Worm (Caenorhabditis elegans) whole organism, L1 larva: ENCODE data around the gene Y41D4A.7.
A peak's percentile ranks its signal among the peaks of the same experiment; 100 is the strongest.

Experiments
- C04F5.9 ChIP-seq: sonication (generic microtip); optimal IDR thresholded peaks from 2 replicates; lab custom pipeline; 2016; ENCODE audit warnings: missing genetic modification characterization, missing compliant biosample characterization
- C34B4.2 ChIP-seq: sonication (generic microtip); optimal IDR thresholded peaks from 2 replicates; lab custom pipeline; 2017; ENCODE audit warnings: mild to moderate bottlenecking, missing genetic modification characterization, missing compliant biosample characterization
- F16B12.6 ChIP-seq: fragments of 150-350 bp; optimal IDR thresholded peaks from 2 replicates; lab custom pipeline; 2014; ENCODE audit warnings: missing biosample characterization, missing genetic modification characterization
- aha-1 ChIP-seq: fragments of 150-350 bp; optimal IDR thresholded peaks from 2 replicates; lab custom pipeline; 2014; ENCODE audit warnings: missing biosample characterization, missing genetic modification characterization
- aly-2 ChIP-seq: fragments of 150-350 bp; optimal IDR thresholded peaks from 2 replicates; lab custom pipeline; 2014; ENCODE audit warnings: missing biosample characterization, missing genetic modification characterization
- ama-1 ChIP-seq: fragments of 150-350 bp; optimal IDR thresholded peaks from 2 replicates; lab custom pipeline; 2014
- blmp-1 ChIP-seq: fragments of 150-350 bp; optimal IDR thresholded peaks from 2 replicates; lab custom pipeline; 2014; ENCODE audit warnings: missing biosample characterization, missing genetic modification characterization
- ceh-88 ChIP-seq: fragments of 200-800 bp; sonication (Bioruptor generic); IDR thresholded peaks from 2 replicates; pipeline ENCODE4 v1.3.6; 2022; ENCODE audit warnings: missing genetic modification characterization, missing compliant biosample characterization
- ceh-90 ChIP-seq: sonication (generic microtip); optimal IDR thresholded peaks from 2 replicates; lab custom pipeline; 2016; ENCODE audit warnings: missing genetic modification characterization, missing compliant biosample characterization
- dpl-1 ChIP-seq, 3 experiments: fragments of 150-350 bp in 2 of 3; sonication (generic microtip) in 1 of 3; optimal IDR thresholded peaks; 2 replicates each; lab custom pipeline; 2014 to 2017; ENCODE audit warnings: missing biosample characterization in 3 of 3, missing genetic modification characterization in 3 of 3, missing genetic modification reagents in 3 of 3
- efl-3 ChIP-seq: fragments of 200-800 bp; sonication (Bioruptor generic); optimal IDR thresholded peaks from 2 replicates; lab custom pipeline; 2018; ENCODE audit warnings: mild to moderate bottlenecking, missing genetic modification characterization, missing compliant biosample characterization
- egl-27 ChIP-seq, 2 experiments: fragments of 150-350 bp in 1 of 2; sonication (generic microtip); optimal IDR thresholded peaks; 3 replicates each; lab custom pipeline; 2017 to 2018; ENCODE audit warnings: missing biosample characterization in 2 of 2, missing genetic modification characterization in 2 of 2, missing genetic modification reagents in 2 of 2
- elt-2 ChIP-seq: sonication (generic microtip); optimal IDR thresholded peaks from 2 replicates; lab custom pipeline; 2016; ENCODE audit warnings: missing genetic modification characterization, mild to moderate bottlenecking, inconsistent platforms, missing compliant biosample characterization, missing genetic modification reagents
- elt-3 ChIP-seq, 6 experiments: fragments of 150-350 bp in 1 of 6; sonication (generic microtip); optimal IDR thresholded peaks; 2 replicates each; lab custom pipeline; 2017 to 2018; ENCODE audit warnings: missing biosample characterization in 6 of 6, missing genetic modification characterization in 6 of 6, inconsistent platforms in 1 of 6
- fkh-4 ChIP-seq: sonication (generic microtip); optimal IDR thresholded peaks from 2 replicates; lab custom pipeline; 2016; ENCODE audit warnings: missing compliant biosample characterization, missing genetic modification characterization, borderline replicate concordance
- fkh-8 ChIP-seq: sonication (generic microtip); optimal IDR thresholded peaks from 2 replicates; lab custom pipeline; 2016; ENCODE audit warnings: mild to moderate bottlenecking, missing genetic modification characterization, missing compliant biosample characterization
- grh-1 ChIP-seq: fragments of 200-800 bp; sonication (Bioruptor generic); IDR thresholded peaks from 2 replicates; pipeline ENCODE4 v1.3.6; 2022; ENCODE audit warnings: missing genetic modification reagents, missing genetic modification characterization, missing compliant biosample characterization
- hlh-4 ChIP-seq: sonication (generic microtip); optimal IDR thresholded peaks from 2 replicates; lab custom pipeline; 2016; ENCODE audit warnings: mild to moderate bottlenecking, missing genetic modification characterization, missing compliant biosample characterization
- hpl-2 ChIP-seq: fragments of 150-350 bp; optimal IDR thresholded peaks from 2 replicates; lab custom pipeline; 2014; ENCODE audit warnings: missing biosample characterization, missing genetic modification reagents, missing genetic modification characterization
- irx-1 ChIP-seq: sonication (generic microtip); optimal IDR thresholded peaks from 2 replicates; lab custom pipeline; 2016; ENCODE audit warnings: missing genetic modification characterization, missing compliant biosample characterization
- isw-1 ChIP-seq: fragments of 200-800 bp; sonication (Bioruptor generic); IDR thresholded peaks from 2 replicates; pipeline ENCODE4 v1.3.6; 2022; ENCODE audit warnings: missing genetic modification characterization, missing compliant biosample characterization
- jun-1 ChIP-seq: fragments of 150-350 bp; optimal IDR thresholded peaks from 2 replicates; lab custom pipeline; 2014; ENCODE audit warnings: missing biosample characterization, missing genetic modification reagents, missing genetic modification characterization
- lin-14 ChIP-seq: fragments of 200-800 bp; sonication (Bioruptor generic); optimal IDR thresholded peaks from 2 replicates; lab custom pipeline; 2018; ENCODE audit warnings: mild to moderate bottlenecking, missing genetic modification characterization, moderate library complexity, missing compliant biosample characterization
- lin-15B ChIP-seq: fragments of 150-350 bp; sonication (generic microtip); optimal IDR thresholded peaks from 3 replicates; lab custom pipeline; 2014; ENCODE audit warnings: missing biosample characterization, missing genetic modification characterization
- lin-35 ChIP-seq, 2 experiments: fragments of 150-350 bp; optimal IDR thresholded peaks; 2 replicates each; lab custom pipeline; 2014; ENCODE audit warnings: missing biosample characterization in 2 of 2, missing genetic modification characterization in 2 of 2, missing genetic modification reagents in 2 of 2
- lin-39 ChIP-seq: fragments of 150-350 bp; optimal IDR thresholded peaks from 2 replicates; lab custom pipeline; 2014; ENCODE audit warnings: missing biosample characterization, missing genetic modification reagents, missing genetic modification characterization
- lir-3 ChIP-seq: sonication (generic microtip); optimal IDR thresholded peaks from 2 replicates; lab custom pipeline; 2016; ENCODE audit warnings: mild to moderate bottlenecking, missing genetic modification characterization, moderate library complexity, missing compliant biosample characterization; ENCODE audit not compliant: poor library complexity
- mep-1 ChIP-seq: fragments of 150-350 bp; optimal IDR thresholded peaks from 2 replicates; lab custom pipeline; 2014; ENCODE audit warnings: missing biosample characterization, missing genetic modification characterization
- nhr-12 ChIP-seq: sonication (generic microtip); optimal IDR thresholded peaks from 2 replicates; lab custom pipeline; 2017; ENCODE audit warnings: missing biosample characterization, missing genetic modification characterization
- nhr-20 ChIP-seq: sonication (generic microtip); optimal IDR thresholded peaks from 2 replicates; lab custom pipeline; 2016; ENCODE audit warnings: mild to moderate bottlenecking, missing genetic modification characterization, missing compliant biosample characterization
- nhr-28 ChIP-seq: fragments of 150-350 bp; optimal IDR thresholded peaks from 2 replicates; lab custom pipeline; 2014; ENCODE audit warnings: missing biosample characterization, missing genetic modification characterization
- nhr-47 ChIP-seq: sonication (generic microtip); optimal IDR thresholded peaks from 2 replicates; lab custom pipeline; 2016; ENCODE audit warnings: mild to moderate bottlenecking, missing genetic modification characterization, moderate library complexity, missing compliant biosample characterization
- nhr-71 ChIP-seq: sonication (generic microtip); optimal IDR thresholded peaks from 2 replicates; lab custom pipeline; 2016; ENCODE audit warnings: mild to moderate bottlenecking, missing genetic modification characterization, moderate library complexity, missing compliant biosample characterization
- nhr-76 ChIP-seq: sonication (generic microtip); optimal IDR thresholded peaks from 2 replicates; lab custom pipeline; 2017; ENCODE audit warnings: missing biosample characterization, missing genetic modification characterization
- nhr-77 ChIP-seq: fragments of 150-350 bp; optimal IDR thresholded peaks from 2 replicates; lab custom pipeline; 2014; ENCODE audit warnings: missing biosample characterization, missing genetic modification characterization
- nhr-85 ChIP-seq: sonication (generic microtip); peaks from one replicate; lab custom pipeline; 2016; ENCODE audit warnings: missing genetic modification characterization, inconsistent platforms, missing compliant biosample characterization
- pag-3 ChIP-seq: sonication (generic microtip); optimal IDR thresholded peaks from 2 replicates; lab custom pipeline; 2017; ENCODE audit warnings: missing genetic modification characterization, mild to moderate bottlenecking, missing compliant biosample characterization, antibody characterized with exemption, borderline replicate concordance; ENCODE audit not compliant: insufficient read depth
- pax-3 ChIP-seq: fragments of 200-800 bp; sonication (Bioruptor generic); optimal IDR thresholded peaks from 2 replicates; lab custom pipeline; 2018; ENCODE audit warnings: mild to moderate bottlenecking, missing genetic modification characterization, moderate library complexity, missing compliant biosample characterization
- pqm-1 ChIP-seq: sonication (generic microtip); optimal IDR thresholded peaks from 3 replicates; lab custom pipeline; 2017; ENCODE audit warnings: missing biosample characterization, missing genetic modification characterization
- rnt-1 ChIP-seq: sonication (generic microtip); optimal IDR thresholded peaks from 2 replicates; lab custom pipeline; 2016; ENCODE audit warnings: mild to moderate bottlenecking, missing genetic modification characterization, moderate library complexity, missing compliant biosample characterization
- sptf-1 ChIP-seq: fragments of 150-350 bp; optimal IDR thresholded peaks from 2 replicates; lab custom pipeline; 2014; ENCODE audit warnings: missing biosample characterization, missing genetic modification characterization
- sup-37 ChIP-seq: fragments of 200-800 bp; sonication (Bioruptor generic); optimal IDR thresholded peaks from 2 replicates; lab custom pipeline; 2018; ENCODE audit warnings: mild to moderate bottlenecking, missing genetic modification characterization, missing compliant biosample characterization
- tbx-2 ChIP-seq: sonication (generic microtip); optimal IDR thresholded peaks from 2 replicates; lab custom pipeline; 2016; ENCODE audit warnings: missing genetic modification characterization, missing compliant biosample characterization
- unc-130 ChIP-seq: fragments of 150-350 bp; optimal IDR thresholded peaks from 2 replicates; lab custom pipeline; 2017; ENCODE audit warnings: missing biosample characterization, missing genetic modification characterization, inconsistent platforms
- unc-30 ChIP-seq: sonication (generic microtip); optimal IDR thresholded peaks from 2 replicates; lab custom pipeline; 2017; ENCODE audit warnings: missing biosample characterization, missing genetic modification characterization
- unc-62 ChIP-seq: fragments of 150-350 bp; optimal IDR thresholded peaks from 2 replicates; lab custom pipeline; 2014; ENCODE audit warnings: missing biosample characterization, missing genetic modification reagents, missing genetic modification characterization
- vab-15 ChIP-seq: sonication (generic microtip); optimal IDR thresholded peaks from 2 replicates; lab custom pipeline; 2017; ENCODE audit warnings: missing genotype, mild to moderate bottlenecking, missing genetic modification characterization, missing compliant biosample characterization
- xbp-1 ChIP-seq: sonication (generic microtip); optimal IDR thresholded peaks from 2 replicates; lab custom pipeline; 2016; ENCODE audit warnings: missing genetic modification characterization, missing compliant biosample characterization
- zag-1 ChIP-seq: fragments of 150-350 bp; optimal IDR thresholded peaks from 2 replicates; lab custom pipeline; 2014; ENCODE audit warnings: missing biosample characterization, missing genetic modification characterization
- zip-4 ChIP-seq: fragments of 200-800 bp; sonication (Bioruptor generic); optimal IDR thresholded peaks from 2 replicates; lab custom pipeline; 2018; ENCODE audit warnings: mild to moderate bottlenecking, missing genetic modification characterization, moderate library complexity, missing compliant biosample characterization
- ztf-11 ChIP-seq, 2 experiments: sonication (generic microtip); optimal IDR thresholded peaks; 2 replicates each; lab custom pipeline; 2016 to 2017; ENCODE audit warnings: missing genetic modification characterization in 2 of 2, missing biosample characterization in 1 of 2, missing compliant biosample characterization in 1 of 2
- ztf-4 ChIP-seq: fragments of 150-350 bp; optimal IDR thresholded peaks from 2 replicates; lab custom pipeline; 2014; ENCODE audit warnings: missing biosample characterization, missing genetic modification characterization

Gene Y41D4A.7

ce11 chrIV:1745453-1746051, 15.8 kb downstream of the Y41D4A.7 start, which contains the start of the genes Y41D4A.6 and Y41D4A.4:
TSS of gene Y41D4A.6 (minus strand) at chrIV:1745503.
TSS of gene Y41D4A.4 (plus strand) at chrIV:1746001.
- TF ChIP-seq ama-1 (lab: Kevin White, UChicago), result no peak
- peak; percentile 91 for TF ChIP-seq nhr-47
- peak; percentile 44 for TF ChIP-seq irx-1 (tag; lab: Kevin White, UChicago)
- TF ChIP-seq elt-3 (tag; optimal IDR thresholded peaks at IDR 0.05; lab: Kevin White, UChicago), result peak in 2 of 6 experiments; percentile 32 to 52
- TF ChIP-seq jun-1 (tag; lab: Kevin White, UChicago), result peak; percentile 78
- TF ChIP-seq dpl-1 (GFP tag; optimal IDR thresholded peaks at IDR 0.05; lab: Kevin White, UChicago), result peak; percentile 71 to 78 (median 75)
- TF ChIP-seq unc-130, result peak; percentile 84
- TF ChIP-seq lin-35 (GFP tag; optimal IDR thresholded peaks at IDR 0.05; lab: Kevin White, UChicago), result peak; percentile 82 to 88
- no peak for TF ChIP-seq nhr-28
- TF ChIP-seq pax-3 (tag; lab: Kevin White, UChicago), result peak; percentile 92
- peak; percentile 88 for TF ChIP-seq nhr-85 (tag; lab: Kevin White, UChicago)
- TF ChIP-seq nhr-71, result peak; percentile 94
- peak; percentile 35 for TF ChIP-seq ceh-90
- TF ChIP-seq fkh-8 (tag; lab: Kevin White, UChicago), result peak; percentile 96
- TF ChIP-seq vab-15 (tag; lab: Kevin White, UChicago), result peak; percentile 90
- TF ChIP-seq ztf-4 (tag; lab: Kevin White, UChicago), result no peak
- TF ChIP-seq efl-3 (GFP tag; lab: Kevin White, UChicago), result no peak
- TF ChIP-seq elt-2, result peak; percentile 8
- TF ChIP-seq fkh-4, result peak; percentile 61
- TF ChIP-seq C34B4.2 (tag; lab: Kevin White, UChicago), result no peak
- TF ChIP-seq F16B12.6 (tag; lab: Kevin White, UChicago), result no peak
- TF ChIP-seq sup-37 (GFP tag; lab: Kevin White, UChicago), result no peak
- TF ChIP-seq tbx-2 (tag; lab: Kevin White, UChicago), result peak; percentile 88
- TF ChIP-seq lin-14, result peak; percentile 92
- peak; percentile 85 for TF ChIP-seq isw-1 (GFP tag; lab: Robert Waterston, UW)
- peak; percentile 64 for TF ChIP-seq C04F5.9 (tag; lab: Kevin White, UChicago)
- no peak for TF ChIP-seq hlh-4 (tag; lab: Kevin White, UChicago)
- TF ChIP-seq hpl-2 (GFP tag; lab: Kevin White, UChicago), result peak; percentile 46
- no peak for TF ChIP-seq lin-39
- no peak for TF ChIP-seq unc-62 (GFP tag; lab: Kevin White, UChicago)
- TF ChIP-seq rnt-1 (tag; lab: Kevin White, UChicago), result peak; percentile 95
- no peak for TF ChIP-seq unc-30 (tag; lab: Kevin White, UChicago)
- peak; percentile 73; the same call in 1 of the 2 replicates for TF ChIP-seq ceh-88 (GFP tag; lab: Robert Waterston, UW)
- no peak for TF ChIP-seq pqm-1
- TF ChIP-seq lin-15B (tag; lab: Kevin White, UChicago), result peak; percentile 71
- TF ChIP-seq nhr-20, result peak; percentile 88
- no peak for TF ChIP-seq egl-27 (tag; optimal IDR thresholded peaks at IDR 0.05; lab: Kevin White, UChicago)
- TF ChIP-seq lir-3, result no peak
- peak in 1 of 2 experiments; percentile 89 for TF ChIP-seq ztf-11 (tag; optimal IDR thresholded peaks at IDR 0.05; lab: Kevin White, UChicago)
- TF ChIP-seq nhr-76, result no peak
- peak; percentile 26; the same call in 1 of the 2 replicates for TF ChIP-seq grh-1
- TF ChIP-seq aly-2 (tag; lab: Kevin White, UChicago), result peak; percentile 70
- peak; percentile 74 for TF ChIP-seq pag-3 (tag; lab: Kevin White, UChicago)
- peak; percentile 90 for TF ChIP-seq xbp-1 (tag; lab: Kevin White, UChicago)
- peak; percentile 64 for TF ChIP-seq mep-1
- no peak for TF ChIP-seq zip-4 (GFP tag; lab: Kevin White, UChicago)
- no peak for TF ChIP-seq aha-1 (tag; lab: Kevin White, UChicago)
- TF ChIP-seq zag-1 (tag; lab: Kevin White, UChicago), result no peak
- no peak for TF ChIP-seq nhr-12
- peak; percentile 9 for TF ChIP-seq blmp-1
- no peak for TF ChIP-seq sptf-1 (tag; lab: Kevin White, UChicago)
- TF ChIP-seq nhr-77, result peak; percentile 76
